Worm (Caenorhabditis elegans) whole organism, late embryonic: ENCODE measurements around the gene srlf-17.

ENCODE experiments used
- C38D4.7 ChIP-seq: fragments of 200-800 bp; sonication (Bioruptor generic); optimal IDR thresholded peaks from 2 replicates; lab custom pipeline; 2018; ENCODE audit warnings: mild to moderate bottlenecking, missing genetic modification characterization, moderate library complexity, missing compliant biosample characterization
- F13H6.1 ChIP-seq: sonication (generic microtip); optimal IDR thresholded peaks from 2 replicates; lab custom pipeline; 2016; ENCODE audit warnings: missing genetic modification characterization, missing compliant biosample characterization
- K02D7.2 ChIP-seq: sonication (generic microtip); optimal IDR thresholded peaks from 2 replicates; lab custom pipeline; 2017; ENCODE audit warnings: mild to moderate bottlenecking, missing genetic modification characterization, missing compliant biosample characterization
- T23F11.4 ChIP-seq: fragments of 200-800 bp; sonication (Bioruptor generic); optimal IDR thresholded peaks from 2 replicates; lab custom pipeline; 2018; ENCODE audit warnings: mild to moderate bottlenecking, missing genetic modification characterization, missing compliant biosample characterization
- ahr-1 ChIP-seq: sonication (generic microtip); optimal IDR thresholded peaks from 2 replicates; lab custom pipeline; 2016; ENCODE audit warnings: missing genetic modification characterization, missing compliant biosample characterization
- ama-1 ChIP-seq: fragments of 150-350 bp; optimal IDR thresholded peaks from 2 replicates; lab custom pipeline; 2014
- ceh-18 ChIP-seq: sonication (generic microtip); optimal IDR thresholded peaks from 2 replicates; lab custom pipeline; 2016; ENCODE audit warnings: missing genetic modification characterization, missing compliant biosample characterization
- ceh-22 ChIP-seq: sonication (generic microtip); optimal IDR thresholded peaks from 2 replicates; lab custom pipeline; 2017; ENCODE audit warnings: missing biosample characterization, missing genetic modification characterization
- ceh-34 ChIP-seq: sonication (generic microtip); optimal IDR thresholded peaks from 2 replicates; lab custom pipeline; 2016; ENCODE audit warnings: mild to moderate bottlenecking, missing genetic modification characterization, missing compliant biosample characterization
- ceh-45 ChIP-seq: fragments of 200-800 bp; sonication (Bioruptor generic); IDR thresholded peaks from 2 replicates; pipeline ENCODE4 v1.3.6; 2022; ENCODE audit warnings: missing genetic modification reagents, missing genetic modification characterization, missing compliant biosample characterization
- ceh-48 ChIP-seq: sonication (generic microtip); optimal IDR thresholded peaks from 2 replicates; lab custom pipeline; 2016; ENCODE audit warnings: missing genetic modification characterization, inconsistent platforms, missing compliant biosample characterization
- che-1 ChIP-seq: sonication (generic microtip); optimal IDR thresholded peaks from 2 replicates; lab custom pipeline; 2016; ENCODE audit warnings: mild to moderate bottlenecking, missing genetic modification characterization, missing compliant biosample characterization
- dmd-4 ChIP-seq: sonication (generic microtip); optimal IDR thresholded peaks from 2 replicates; lab custom pipeline; 2016; ENCODE audit warnings: borderline replicate concordance, missing genetic modification characterization, missing compliant biosample characterization
- elt-2 ChIP-seq: sonication (generic microtip); optimal IDR thresholded peaks from 2 replicates; lab custom pipeline; 2016; ENCODE audit warnings: missing genetic modification reagents, missing genetic modification characterization, missing compliant biosample characterization
- eyg-1 ChIP-seq: sonication (generic microtip); optimal IDR thresholded peaks from 2 replicates; lab custom pipeline; 2016; ENCODE audit warnings: missing genotype, missing genetic modification characterization, missing compliant biosample characterization
- fkh-10 ChIP-seq: fragments of 150-350 bp; optimal IDR thresholded peaks from 2 replicates; lab custom pipeline; 2014; ENCODE audit warnings: missing biosample characterization, missing genetic modification reagents, missing genetic modification characterization
- gmeb-2 ChIP-seq: sonication (generic microtip); optimal IDR thresholded peaks from 2 replicates; lab custom pipeline; 2016; ENCODE audit warnings: missing genetic modification characterization, inconsistent platforms, missing compliant biosample characterization
- hlh-6 ChIP-seq: sonication (generic microtip); optimal IDR thresholded peaks from 2 replicates; lab custom pipeline; 2016; ENCODE audit warnings: missing genotype, missing genetic modification characterization, missing compliant biosample characterization
- lim-6 ChIP-seq: sonication (generic microtip); optimal IDR thresholded peaks from 2 replicates; lab custom pipeline; 2016; ENCODE audit warnings: missing genetic modification characterization, missing compliant biosample characterization
- nhr-11 ChIP-seq: fragments of 150-350 bp; optimal IDR thresholded peaks from 2 replicates; lab custom pipeline; 2014; ENCODE audit warnings: missing biosample characterization, missing genetic modification characterization
- pha-2 ChIP-seq: sonication (generic microtip); optimal IDR thresholded peaks from 2 replicates; lab custom pipeline; 2017; ENCODE audit warnings: mild to moderate bottlenecking, missing genetic modification characterization, missing compliant biosample characterization
- pros-1 ChIP-seq: fragments of 150-350 bp; optimal IDR thresholded peaks from 2 replicates; lab custom pipeline; 2014; ENCODE audit warnings: missing biosample characterization, missing genetic modification reagents, missing genetic modification characterization
- sox-2 ChIP-seq: fragments of 200-800 bp; sonication (Bioruptor generic); IDR thresholded peaks from 2 replicates; pipeline ENCODE4 v1.3.6; 2022; ENCODE audit warnings: missing genetic modification reagents, missing genetic modification characterization, missing compliant biosample characterization
- zip-5 ChIP-seq: sonication (generic microtip); optimal IDR thresholded peaks from 2 replicates; lab custom pipeline; 2016; ENCODE audit warnings: missing genetic modification characterization, missing compliant biosample characterization
- ztf-16 ChIP-seq: sonication (generic microtip); optimal IDR thresholded peaks from 2 replicates; lab custom pipeline; 2017; ENCODE audit warnings: missing genetic modification characterization, missing compliant biosample characterization

Gene srlf-17

ce11 chrIV:11053652-11054317 lies 48.7 kb downstream of the srlf-17 start, which contains the start of the genes F36H1.12 and lin-3:
TSS of gene F36H1.12 (minus strand) at chrIV:11053702.
TSS of gene lin-3 (plus strand) at chrIV:11054308.
- TF ChIP-seq eyg-1 (tag; lab: Kevin White, UChicago) (no peak), F13H6.1 (tag; lab: Kevin White, UChicago) (no peak), lim-6 (no peak), K02D7.2 (tag; lab: Kevin White, UChicago) (no peak), ceh-48 (tag; lab: Kevin White, UChicago) (no peak), ceh-22 (tag; lab: Kevin White, UChicago) (no peak), fkh-10 (GFP tag; lab: Kevin White, UChicago) (no peak), ceh-18 (tag; lab: Kevin White, UChicago) (no peak), pros-1 (no peak), sox-2 (GFP tag; lab: Robert Waterston, UW) (no peak), zip-5 (no peak), gmeb-2 (tag; lab: Kevin White, UChicago) (no peak), nhr-11 (no peak), pha-2 (tag; lab: Kevin White, UChicago) (no peak), ama-1 (lab: Kevin White, UChicago) (no peak), ceh-34 (tag; lab: Kevin White, UChicago) (no peak), hlh-6 (tag; lab: Kevin White, UChicago) (no peak), C38D4.7 (no peak), elt-2 (tag; lab: Kevin White, UChicago) (no peak)

ce11 chrIV:11051963-11052362 lies 50.5 kb downstream of the srlf-17 start:
- TF ChIP-seq sox-2 (GFP tag; lab: Robert Waterston, UW), result no peak
- TF ChIP-seq dmd-4 (tag; lab: Kevin White, UChicago), result no peak
- TF ChIP-seq che-1 (tag; lab: Kevin White, UChicago), result no peak
- no peak for TF ChIP-seq ahr-1 (tag; lab: Kevin White, UChicago)
- TF ChIP-seq ceh-45 (GFP tag; lab: Robert Waterston, UW), result no peak
- no peak for TF ChIP-seq F13H6.1 (tag; lab: Kevin White, UChicago)
- TF ChIP-seq ztf-16 (tag; lab: Kevin White, UChicago), result no peak
- no peak for TF ChIP-seq pros-1
- TF ChIP-seq T23F11.4 (GFP tag; lab: Kevin White, UChicago), result no peak
- no peak for TF ChIP-seq ceh-22 (tag; lab: Kevin White, UChicago)
